Worm (Caenorhabditis elegans): ENCODE results near the gene D2023.6.

DNA sequence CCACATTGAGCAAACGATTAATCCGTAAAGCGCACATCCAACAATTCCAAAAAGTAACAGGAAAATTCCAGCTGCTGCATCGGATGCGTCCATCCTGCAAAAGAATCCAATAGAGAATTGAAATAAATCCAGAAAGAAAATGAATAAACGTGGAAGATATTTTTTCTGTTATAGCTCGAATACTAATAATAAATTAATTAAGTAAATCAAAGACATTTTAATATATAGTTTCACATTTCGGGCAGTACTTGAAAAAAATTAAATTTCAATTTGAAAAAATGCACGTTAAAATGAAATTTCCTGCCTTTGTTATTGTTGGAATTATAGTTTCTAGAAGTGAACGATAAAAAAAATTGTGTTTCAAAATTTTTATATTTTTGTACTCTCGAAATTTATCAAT, 41.0 kb downstream of the D2023.6 start, which contains the start of gene R13H4.7:
- TF ChIP-seq snpc-4 (tag; optimal IDR thresholded peaks at IDR 0.05) (no peak), ztf-11 (tag; optimal IDR thresholded peaks at IDR 0.05) (no peak), ceh-39 (tag; optimal IDR thresholded peaks at IDR 0.05) (no peak), ces-1 (GFP tag; optimal IDR thresholded peaks at IDR 0.05) (no peak), lin-13 (tag; optimal IDR thresholded peaks at IDR 0.05) (no peak), nhr-12 (tag; optimal IDR thresholded peaks at IDR 0.05) (no peak), lsy-2 (tag; optimal IDR thresholded peaks at IDR 0.05) (no peak), tbx-8 (GFP tag; optimal IDR thresholded peaks at IDR 0.05) (no peak), mls-2 (tag; optimal IDR thresholded peaks at IDR 0.05) (no peak), ceh-43 (GFP tag; optimal IDR thresholded peaks at IDR 0.05) (no peak), M03D4.4 (tag; optimal IDR thresholded peaks at IDR 0.05) (no peak), unc-62 (GFP tag; optimal IDR thresholded peaks at IDR 0.05) (no peak), elt-1 (tag; optimal IDR thresholded peaks at IDR 0.05; ENCODE audit: borderline replicate concordance, insufficient read depth) (no peak)

All from whole organism, mixed stage, embryonic.